Fruit fly (Drosophila melanogaster) whole organism, embryonic: ENCODE data around the gene snz.

Source experiments
- B-H2 ChIP-seq: fragments of 200-800 bp; sonication (Bioruptor generic); optimal IDR thresholded peaks from 2 replicates; lab custom pipeline; 2018; ENCODE audit warnings: missing biosample characterization, mild to moderate bottlenecking, missing genetic modification characterization
- Bteb2 ChIP-seq: fragments of 200-800 bp; sonication (Bioruptor generic); optimal IDR thresholded peaks from 2 replicates; lab custom pipeline; 2016; ENCODE audit warnings: missing biosample characterization, missing genetic modification characterization
- CG10959 ChIP-seq: fragments of 200-800 bp; sonication (Bioruptor generic); IDR thresholded peaks from 2 replicates; pipeline ENCODE4 v1.3.6; 2022; ENCODE audit warnings: missing biosample characterization, missing genetic modification characterization
- CG10979 ChIP-seq: fragments of 200-800 bp; sonication (Bioruptor generic); optimal IDR thresholded peaks from 2 replicates; lab custom pipeline; 2018; ENCODE audit warnings: missing biosample characterization, mild to moderate bottlenecking, missing genetic modification characterization, moderate library complexity
- CG11398 ChIP-seq: fragments of 200-800 bp; sonication (Bioruptor generic); optimal IDR thresholded peaks from 2 replicates; lab custom pipeline; 2016; ENCODE audit warnings: missing biosample characterization, missing genetic modification characterization
- CG11504 ChIP-seq: fragments of 200-800 bp; sonication (Bioruptor generic); optimal IDR thresholded peaks from 3 replicates; lab custom pipeline; 2019; ENCODE audit warnings: missing biosample characterization, mild to moderate bottlenecking, missing genetic modification characterization, moderate library complexity
- CG11695 ChIP-seq: fragments of 200-800 bp; sonication (Bioruptor generic); IDR thresholded peaks from 3 replicates; pipeline ENCODE4 v1.3.6; 2022; ENCODE audit warnings: missing biosample characterization, missing genetic modification characterization
- CG12769 ChIP-seq: fragments of 200-800 bp; sonication (Bioruptor generic); optimal IDR thresholded peaks from 2 replicates; lab custom pipeline; 2019; ENCODE audit warnings: missing biosample characterization, mild to moderate bottlenecking, missing genetic modification characterization, moderate library complexity
- CG13624 ChIP-seq: fragments of 200-800 bp; sonication (Bioruptor generic); optimal IDR thresholded peaks from 2 replicates; lab custom pipeline; 2016; ENCODE audit warnings: missing biosample characterization, missing genetic modification characterization
- CG15269 ChIP-seq: fragments of 200-800 bp; sonication (Bioruptor generic); optimal IDR thresholded peaks from 2 replicates; lab custom pipeline; 2018; ENCODE audit warnings: missing biosample characterization, mild to moderate bottlenecking, missing genetic modification characterization, moderate library complexity
- CG15601 ChIP-seq: fragments of 200-800 bp; sonication (Bioruptor generic); optimal IDR thresholded peaks from 3 replicates; lab custom pipeline; 2019; ENCODE audit warnings: missing biosample characterization, mild to moderate bottlenecking, missing genetic modification characterization, moderate library complexity
- CG17361 ChIP-seq: fragments of 200-800 bp; sonication (Bioruptor generic); IDR thresholded peaks from 3 replicates; pipeline ENCODE4 v1.3.6; 2022; ENCODE audit warnings: missing biosample characterization, missing genetic modification characterization
- CG17802 ChIP-seq: fragments of 200-800 bp; sonication (Bioruptor generic); optimal IDR thresholded peaks from 2 replicates; lab custom pipeline; 2018; ENCODE audit warnings: missing biosample characterization, mild to moderate bottlenecking, missing genetic modification characterization, moderate library complexity
- CG2712 ChIP-seq: fragments of 200-800 bp; optimal IDR thresholded peaks from 3 replicates; lab custom pipeline; 2019; ENCODE audit warnings: missing biosample characterization, mild to moderate bottlenecking, missing genetic modification characterization, moderate library complexity
- CG2889 ChIP-seq: fragments of 200-800 bp; sonication (Bioruptor generic); IDR thresholded peaks from 3 replicates; pipeline ENCODE4 v1.3.6; 2022; ENCODE audit warnings: missing biosample characterization, missing genetic modification characterization
- CG5245 ChIP-seq: fragments of 200-800 bp; sonication (Bioruptor generic); optimal IDR thresholded peaks from 3 replicates; lab custom pipeline; 2016; ENCODE audit warnings: missing biosample characterization, missing genetic modification characterization
- CG6765 ChIP-seq: fragments of 200-800 bp; sonication (Bioruptor generic); optimal IDR thresholded peaks from 3 replicates; lab custom pipeline; 2017; ENCODE audit warnings: missing biosample characterization, mild to moderate bottlenecking, missing genetic modification characterization
- CG7271 ChIP-seq: fragments of 200-800 bp; sonication (Bioruptor generic); optimal IDR thresholded peaks from 2 replicates; lab custom pipeline; 2018; ENCODE audit warnings: missing biosample characterization, mild to moderate bottlenecking, missing genetic modification characterization, moderate library complexity
- CG8944 ChIP-seq: fragments of 200-800 bp; sonication (Bioruptor generic); optimal IDR thresholded peaks from 3 replicates; lab custom pipeline; 2016; ENCODE audit warnings: missing biosample characterization, missing genetic modification characterization
- CG9437 ChIP-seq: fragments of 200-800 bp; sonication (Bioruptor generic); optimal IDR thresholded peaks from 2 replicates; lab custom pipeline; 2018; ENCODE audit warnings: missing biosample characterization, mild to moderate bottlenecking, missing genetic modification characterization
- CG9609 ChIP-seq: fragments of 200-800 bp; sonication (Bioruptor generic); optimal IDR thresholded peaks from 3 replicates; lab custom pipeline; 2016; ENCODE audit warnings: missing biosample characterization, missing genetic modification characterization
- Camta ChIP-seq: fragments of 200-800 bp; sonication (Bioruptor generic); optimal IDR thresholded peaks from 2 replicates; lab custom pipeline; 2016; ENCODE audit warnings: missing biosample characterization, missing genetic modification characterization
- Dll ChIP-seq: fragments of 200-800 bp; sonication (Bioruptor generic); IDR thresholded peaks from 4 replicates; pipeline ENCODE4 v1.3.6; 2022; ENCODE audit warnings: missing biosample characterization, missing genetic modification characterization; ENCODE audit not compliant: partially characterized antibody
- Dp ChIP-seq: fragments of 200-800 bp; sonication (Bioruptor generic); optimal IDR thresholded peaks from 2 replicates; lab custom pipeline; 2018; ENCODE audit warnings: missing biosample characterization, mild to moderate bottlenecking, missing genetic modification characterization, moderate library complexity
- Drgx ChIP-seq: fragments of 200-800 bp; sonication (Bioruptor generic); IDR thresholded peaks from 2 replicates; pipeline ENCODE4 v1.3.6; 2022; ENCODE audit warnings: missing biosample characterization, missing genetic modification characterization
- HLH3B ChIP-seq: fragments of 200-800 bp; sonication (Bioruptor generic); IDR thresholded peaks from 2 replicates; pipeline ENCODE4 v1.3.6; 2022; ENCODE audit warnings: missing biosample characterization, missing genetic modification characterization
- Hr51 ChIP-seq, 2 experiments: fragments of 200-800 bp; sonication (Bioruptor generic); optimal IDR thresholded peaks; 2 replicates in 1 of 2; 3 replicates in 1 of 2; lab custom pipeline; 2016 to 2018; ENCODE audit warnings: missing biosample characterization in 2 of 2, missing genetic modification characterization in 2 of 2, mild to moderate bottlenecking in 1 of 2, moderate library complexity in 1 of 2
- Mrtf ChIP-seq: fragments of 200-800 bp; sonication (Bioruptor generic); IDR thresholded peaks from 3 replicates; pipeline ENCODE4 v1.3.6; 2022; ENCODE audit warnings: missing biosample characterization, missing genetic modification characterization
- PHDP ChIP-seq: fragments of 200-800 bp; sonication (Bioruptor generic); optimal IDR thresholded peaks from 3 replicates; lab custom pipeline; 2018; ENCODE audit warnings: missing biosample characterization, mild to moderate bottlenecking, missing genetic modification characterization, moderate library complexity
- Scr ChIP-seq: fragments of 200-800 bp; sonication (Bioruptor generic); IDR thresholded peaks from 2 replicates; pipeline ENCODE4 v1.3.6; 2022; ENCODE audit warnings: missing biosample characterization, missing genetic modification characterization; ENCODE audit not compliant: partially characterized antibody
- Usf ChIP-seq: fragments of 200-800 bp; sonication (Bioruptor generic); optimal IDR thresholded peaks from 2 replicates; lab custom pipeline; 2017; ENCODE audit warnings: missing genotype, missing biosample characterization, missing genetic modification characterization
- Xrp1 ChIP-seq: fragments of 200-800 bp; sonication (Bioruptor generic); IDR thresholded peaks from 2 replicates; pipeline ENCODE4 v1.3.6; 2022; ENCODE audit warnings: missing biosample characterization, missing genetic modification characterization
- chif ChIP-seq, 2 experiments: fragments of 200-800 bp; sonication (Bioruptor generic); optimal IDR thresholded peaks; 3 replicates each; lab custom pipeline; 2016; ENCODE audit warnings: missing biosample characterization in 2 of 2, missing genetic modification characterization in 2 of 2
- crc ChIP-seq: fragments of 200-800 bp; sonication (Bioruptor generic); optimal IDR thresholded peaks from 2 replicates; lab custom pipeline; 2016; ENCODE audit warnings: missing biosample characterization, missing genetic modification characterization
- dm ChIP-seq: fragments of 200-800 bp; sonication (Bioruptor generic); optimal IDR thresholded peaks from 3 replicates; lab custom pipeline; 2016; ENCODE audit warnings: missing biosample characterization, missing genetic modification characterization
- fru ChIP-seq: fragments of >200 bp; optimal IDR thresholded peaks from 2 replicates; lab custom pipeline; 2017
- jing ChIP-seq: fragments of 200-800 bp; sonication (Bioruptor generic); optimal IDR thresholded peaks from 2 replicates; lab custom pipeline; 2018; ENCODE audit warnings: missing biosample characterization, mild to moderate bottlenecking, missing genetic modification characterization
- jumu ChIP-seq: fragments of 200-800 bp; sonication (Bioruptor generic); optimal IDR thresholded peaks from 3 replicates; lab custom pipeline; 2016; ENCODE audit warnings: missing biosample characterization, missing genetic modification characterization
- kah ChIP-seq: fragments of 200-800 bp; sonication (Bioruptor generic); optimal IDR thresholded peaks from 2 replicates; lab custom pipeline; 2018; ENCODE audit warnings: missing biosample characterization, mild to moderate bottlenecking, missing genetic modification characterization
- lbe ChIP-seq: fragments of 200-800 bp; sonication (Bioruptor generic); optimal IDR thresholded peaks from 2 replicates; lab custom pipeline; 2016; ENCODE audit warnings: missing biosample characterization, mild to moderate bottlenecking, missing genetic modification characterization
- mirr ChIP-seq: fragments of 200-800 bp; sonication (Bioruptor generic); optimal IDR thresholded peaks from 3 replicates; lab custom pipeline; 2018; ENCODE audit warnings: missing biosample characterization, mild to moderate bottlenecking, missing genetic modification characterization
- p53 ChIP-seq: fragments of 200-800 bp; sonication (Bioruptor generic); optimal IDR thresholded peaks from 2 replicates; lab custom pipeline; 2016; ENCODE audit warnings: missing biosample characterization, missing genetic modification characterization
- peb ChIP-seq: fragments of 200-800 bp; sonication (Bioruptor generic); IDR thresholded peaks from 2 replicates; pipeline ENCODE4 v1.3.6; 2022; ENCODE audit warnings: missing biosample characterization, missing genetic modification characterization
- repo ChIP-seq: fragments of 200-800 bp; sonication (Bioruptor generic); optimal IDR thresholded peaks from 2 replicates; lab custom pipeline; 2016; ENCODE audit warnings: missing biosample characterization, missing genetic modification characterization
- sd ChIP-seq: fragments of 200-800 bp; sonication (Bioruptor generic); optimal IDR thresholded peaks from 3 replicates; lab custom pipeline; 2018; ENCODE audit warnings: missing biosample characterization, mild to moderate bottlenecking, missing genetic modification characterization, moderate library complexity
- shn ChIP-seq: fragments of 200-800 bp; sonication (Bioruptor generic); optimal IDR thresholded peaks from 3 replicates; lab custom pipeline; 2016; ENCODE audit warnings: missing biosample characterization, missing genetic modification characterization
- slbo ChIP-seq: fragments of 200-800 bp; sonication (Bioruptor generic); IDR thresholded peaks from 2 replicates; pipeline ENCODE4 v1.3.6; 2022; ENCODE audit warnings: missing biosample characterization, missing genetic modification characterization
- so ChIP-seq: fragments of 200-800 bp; sonication (Bioruptor generic); IDR thresholded peaks from 3 replicates; pipeline ENCODE4 v1.3.6; 2022; ENCODE audit warnings: missing biosample characterization, missing genetic modification characterization
- tin ChIP-seq: fragments of 200-800 bp; sonication (Bioruptor generic); optimal IDR thresholded peaks from 3 replicates; lab custom pipeline; 2016; ENCODE audit warnings: missing biosample characterization, missing genetic modification characterization
- tio ChIP-seq: fragments of 200-800 bp; sonication (Bioruptor generic); optimal IDR thresholded peaks from 2 replicates; lab custom pipeline; 2017; ENCODE audit warnings: missing biosample characterization, missing genetic modification characterization, inconsistent platforms
- wdn ChIP-seq: fragments of 200-800 bp; sonication (Bioruptor generic); IDR thresholded peaks from 2 replicates; pipeline ENCODE4 v1.3.6; 2022; ENCODE audit warnings: missing biosample characterization, missing genetic modification characterization

The snz gene

dm6 chrX:7888386-7889024, 23.4 kb upstream of the snz start, which contains the start of gene Acat1 (continued):
- TF ChIP-seq CG17361 (GFP tag; lab: Robert Waterston, UW) (no peak), CG9609 (GFP tag; lab: Kevin White, UChicago) (peak; percentile 34), dm (GFP tag; lab: Kevin White, UChicago) (peak; percentile 32), chif (GFP tag; optimal IDR thresholded peaks at IDR 0.05; lab: Kevin White, UChicago) (peak; percentile 8 to 38), HLH3B (GFP tag; lab: Robert Waterston, UW) (peak; percentile 48; the same call in 1 of the 2 replicates), slbo (peak; percentile 65), Drgx (GFP tag; lab: Robert Waterston, UW) (peak; percentile 62), CG17802 (tag; lab: Kevin White, UChicago) (no peak), PHDP (tag; lab: Kevin White, UChicago) (peak; percentile 61), Bteb2 (peak; percentile 38), Xrp1 (GFP tag; lab: Robert Waterston, UW) (peak; percentile 83), jing (GFP tag; lab: Kevin White, UChicago) (no peak), kah (GFP tag; lab: Kevin White, UChicago) (peak; percentile 43), Mrtf (GFP tag; lab: Robert Waterston, UW) (no peak), CG12769 (no peak), fru (no peak), jumu (GFP tag; lab: Kevin White, UChicago) (peak; percentile 46), repo (GFP tag; lab: Kevin White, UChicago) (peak; percentile 42), Scr (peak; percentile 51), lbe (GFP tag; lab: Kevin White, UChicago) (peak; percentile 81), CG2889 (no peak), CG10979 (tag; lab: Kevin White, UChicago) (peak; percentile 39), so (0 out of 3 replicates have a peak, but pooled peaks have one; percentile 12), CG11398 (GFP tag; lab: Kevin White, UChicago) (no peak), CG9437 (GFP tag; lab: Kevin White, UChicago) (peak; percentile 47), peb (GFP tag; lab: Robert Waterston, UW) (no peak), tin (peak; percentile 49), crc (GFP tag; lab: Kevin White, UChicago) (peak; percentile 1), Hr51 (GFP tag; optimal IDR thresholded peaks at IDR 0.05; lab: Kevin White, UChicago) (peak; percentile 46 to 72), CG7271 (peak; percentile 1), wdn (GFP tag; lab: Robert Waterston, UW) (0 out of 2 replicates have a peak, but pooled peaks have one; percentile 14), CG15269 (tag; lab: Kevin White, UChicago) (no peak), CG5245 (GFP tag; lab: Kevin White, UChicago) (peak; percentile 29), sd (tag; lab: Kevin White, UChicago) (no peak), Usf (no peak), shn (no peak), CG11695 (GFP tag; lab: Robert Waterston, UW) (peak; percentile 47; the same call in 1 of the 3 replicates), Dp (GFP tag; lab: Kevin White, UChicago) (peak; percentile 35), Camta (peak; percentile 25), CG15601 (tag; lab: Kevin White, UChicago) (no peak), tio (GFP tag; lab: Kevin White, UChicago) (peak; percentile 40), p53 (GFP tag; lab: Kevin White, UChicago) (no peak), CG2712 (tag; lab: Kevin White, UChicago) (peak; percentile 64), Dll (peak; percentile 61; the same call in 3 of the 4 replicates), CG10959 (GFP tag; lab: Robert Waterston, UW) (no peak), CG6765 (GFP tag; lab: Kevin White, UChicago) (no peak), B-H2 (GFP tag; lab: Kevin White, UChicago) (no peak), CG11504 (tag; lab: Kevin White, UChicago) (no peak), CG13624 (peak; percentile 39), CG8944 (no peak), mirr (GFP tag; lab: Kevin White, UChicago) (no peak)
